Worm (Caenorhabditis elegans) whole organism, L4/young adult: ENCODE data around the gene Y40B10A.9.

Experiments
- W03F9.2 ChIP-seq: fragments of 150-350 bp; optimal IDR thresholded peaks from 2 replicates; lab custom pipeline; 2014; ENCODE audit warnings: missing biosample characterization, missing genetic modification characterization
- dao-5 ChIP-seq: sonication (generic microtip); optimal IDR thresholded peaks from 2 replicates; lab custom pipeline; 2016; ENCODE audit warnings: missing genotype, missing genetic modification characterization, moderate library complexity, missing compliant biosample characterization
- him-1 ChIP-seq: sonication (generic microtip); optimal IDR thresholded peaks from 2 replicates; lab custom pipeline; 2016; ENCODE audit warnings: missing genotype, missing genetic modification reagents, missing genetic modification characterization, missing compliant biosample characterization

ce11 chrV:2053509-2053908 is 19.2 kb downstream of the Y40B10A.9 start, which contains the start of gene comt-5:
- TF ChIP-seq him-1 (tag; lab: Kevin White, UChicago) (no peak), dao-5 (tag; lab: Kevin White, UChicago) (no peak), W03F9.2 (tag; lab: Kevin White, UChicago) (no peak)
